Fruit fly (Drosophila melanogaster): ENCODE data around the gene CG15252.

- no peak for TF ChIP-seq Myc (optimal IDR thresholded peaks at IDR 0.05)
- TF ChIP-seq woc (GFP tag; optimal IDR thresholded peaks at IDR 0.05): no peak
- TF ChIP-seq Dfd (GFP tag; optimal IDR thresholded peaks at IDR 0.05): no peak
- TF ChIP-seq N (GFP tag; optimal IDR thresholded peaks at IDR 0.05): no peak
- TF ChIP-seq usp (GFP tag; optimal IDR thresholded peaks at IDR 0.05): no peak
- TF ChIP-seq psq (GFP tag; optimal IDR thresholded peaks at IDR 0.05): no peak
- TF ChIP-seq Vsx2 (GFP tag; optimal IDR thresholded peaks at IDR 0.05; ENCODE audit: partially characterized antibody): no peak
- no peak for TF ChIP-seq h (GFP tag; optimal IDR thresholded peaks at IDR 0.05)
- no peak for TF ChIP-seq OdsH (GFP tag; optimal IDR thresholded peaks at IDR 0.05)
These were observed 28.4 kb upstream of the CG15252 start, which contains the start of gene CG33557 for dm6 chrX:10008576-10009260.
